Worm (Caenorhabditis elegans): ENCODE results near the gene cyn-3.

cyn-3 gene

ce11 chrV:15190903-15191302 lies 1.2 kb downstream of the cyn-3 start, which contains the start of gene Y75B12B.11 (continued):
- TF ChIP-seq sox-4 (tag; optimal IDR thresholded peaks at IDR 0.05): no peak
- peak; percentile 78 for TF ChIP-seq ztf-4 (tag; optimal IDR thresholded peaks at IDR 0.05)
- TF ChIP-seq efl-1 (optimal IDR thresholded peaks at IDR 0.05): peak; percentile 57 to 80
- peak; percentile 72 to 98 for TF ChIP-seq efl-1 (GFP tag; optimal IDR thresholded peaks at IDR 0.05 in 1 of 2)
- peak; percentile 63 for TF ChIP-seq lin-14 (GFP tag; optimal IDR thresholded peaks at IDR 0.05)
- TF ChIP-seq ces-1 (GFP tag; optimal IDR thresholded peaks at IDR 0.05): no peak
- no peak for TF ChIP-seq nhr-84 (tag; optimal IDR thresholded peaks at IDR 0.05)
- TF ChIP-seq skn-1 (tag; optimal IDR thresholded peaks at IDR 0.05): peak; percentile 67
- TF ChIP-seq nhr-77 (tag; optimal IDR thresholded peaks at IDR 0.05): peak; percentile 45
- TF ChIP-seq dpl-1 (GFP tag; optimal IDR thresholded peaks at IDR 0.05): peak; percentile 60 to 72 (median 70)
- no peak for TF ChIP-seq mab-9 (GFP tag; IDR thresholded peaks at IDR 0.05)
- no peak for TF ChIP-seq ets-5 (GFP tag; IDR thresholded peaks at IDR 0.05)
- TF ChIP-seq Y116A8C.19 (tag; optimal IDR thresholded peaks at IDR 0.05; ENCODE audit: borderline replicate concordance): no peak
- no peak for TF ChIP-seq zag-1 (tag; optimal IDR thresholded peaks at IDR 0.05)
- no peak for TF ChIP-seq egl-13 (tag; optimal IDR thresholded peaks at IDR 0.05)
- peak; percentile 87 for TF ChIP-seq nhr-71 (tag; optimal IDR thresholded peaks at IDR 0.05)
- TF ChIP-seq mef-2 (tag; optimal IDR thresholded peaks at IDR 0.05): peak; percentile 39
- peak; percentile 34 for TF ChIP-seq lin-13 (GFP tag; optimal IDR thresholded peaks at IDR 0.05)
- TF ChIP-seq mdl-1 (tag; optimal IDR thresholded peaks at IDR 0.05): peak in 1 of 2 experiments; percentile 51
- TF ChIP-seq grh-1 (GFP tag; IDR thresholded peaks at IDR 0.05): peak; percentile 43; the same call in 1 of the 2 replicates
- TF ChIP-seq nhr-11 (tag; optimal IDR thresholded peaks at IDR 0.05): no peak
- TF ChIP-seq elt-3 (tag; optimal IDR thresholded peaks at IDR 0.05): peak in 2 of 6 experiments; percentile 46 to 48
- peak; percentile 9 for TF ChIP-seq fkh-4 (tag; optimal IDR thresholded peaks at IDR 0.05; ENCODE audit: borderline replicate concordance)
- TF ChIP-seq nhr-28 (tag; optimal IDR thresholded peaks at IDR 0.05): no peak
- TF ChIP-seq xbp-1 (tag; optimal IDR thresholded peaks at IDR 0.05): peak; percentile 57
- no peak for TF ChIP-seq hlh-4 (tag; optimal IDR thresholded peaks at IDR 0.05)
- TF ChIP-seq hpl-2 (GFP tag; optimal IDR thresholded peaks at IDR 0.05): peak; percentile 11
- no peak for TF ChIP-seq ceh-8 (GFP tag; optimal IDR thresholded peaks at IDR 0.05)
- TF ChIP-seq nhr-19 (GFP tag; conservative IDR thresholded peaks at IDR 0.05): peak; percentile 71
- peak; percentile 51 for TF ChIP-seq lir-3 (tag; optimal IDR thresholded peaks at IDR 0.05; ENCODE audit: poor library complexity)
- TF ChIP-seq ceh-90 (tag; optimal IDR thresholded peaks at IDR 0.05): no peak
- TF ChIP-seq nhr-12 (tag; optimal IDR thresholded peaks at IDR 0.05): no peak
- peak; percentile 73 to 89 for TF ChIP-seq lin-35 (GFP tag; optimal IDR thresholded peaks at IDR 0.05)
- peak; percentile 34 for TF ChIP-seq F16B12.6 (tag; optimal IDR thresholded peaks at IDR 0.05)
- peak; percentile 85 for TF ChIP-seq rnt-1 (tag; optimal IDR thresholded peaks at IDR 0.05)
- peak; percentile 83 for TF ChIP-seq nhr-47 (tag; optimal IDR thresholded peaks at IDR 0.05)
- TF ChIP-seq nhr-237 (tag; optimal IDR thresholded peaks at IDR 0.05): no peak
- TF ChIP-seq fkh-8 (tag; optimal IDR thresholded peaks at IDR 0.05): peak; percentile 88
- no peak for TF ChIP-seq ceh-63 (GFP tag; optimal IDR thresholded peaks at IDR 0.05)
- TF ChIP-seq unc-30 (tag; optimal IDR thresholded peaks at IDR 0.05): no peak
- TF ChIP-seq tbx-2 (tag; optimal IDR thresholded peaks at IDR 0.05): peak; percentile 66

DNA sequence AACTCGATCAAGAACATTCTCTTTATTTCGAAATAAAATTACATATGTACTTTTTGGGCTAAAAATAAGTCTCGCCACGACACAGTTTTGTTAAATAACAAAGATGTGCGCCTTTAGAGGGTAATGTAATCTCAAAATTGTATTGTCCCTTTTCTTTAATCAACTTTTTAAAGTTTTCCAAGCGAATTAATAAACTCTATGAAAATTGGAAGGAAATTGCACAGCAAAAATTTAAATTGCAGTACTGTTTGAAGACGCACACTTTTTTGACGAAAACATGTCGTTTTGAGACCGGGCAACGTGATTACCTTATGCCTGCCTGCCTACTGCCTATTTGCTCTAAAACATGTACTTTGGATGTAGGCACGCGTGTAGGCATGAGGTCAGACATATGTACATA lies 2.2 kb downstream of the cyn-3 start:
- TF ChIP-seq tbx-2 (tag; optimal IDR thresholded peaks at IDR 0.05) (no peak), efl-3 (GFP tag; optimal IDR thresholded peaks at IDR 0.05) (no peak), unc-98 (GFP tag; IDR thresholded peaks at IDR 0.05) (no peak), fkh-4 (tag; optimal IDR thresholded peaks at IDR 0.05; ENCODE audit: borderline replicate concordance) (no peak), snpc-4 (tag; optimal IDR thresholded peaks at IDR 0.05) (no peak), pax-3 (tag; optimal IDR thresholded peaks at IDR 0.05) (no peak), ets-5 (GFP tag; IDR thresholded peaks at IDR 0.05) (no peak), unc-86 (tag; optimal IDR thresholded peaks at IDR 0.05) (no peak), skn-1 (tag; optimal IDR thresholded peaks at IDR 0.05) (no peak), egl-27 (tag; optimal IDR thresholded peaks at IDR 0.05) (no peak), ceh-88 (GFP tag; IDR thresholded peaks at IDR 0.05) (no peak), fos-1 (tag; optimal IDR thresholded peaks at IDR 0.05) (no peak), vab-15 (tag; optimal IDR thresholded peaks at IDR 0.05) (no peak), lin-14 (GFP tag; optimal IDR thresholded peaks at IDR 0.05) (no peak), hpl-2 (GFP tag; optimal IDR thresholded peaks at IDR 0.05) (no peak), lsy-2 (tag; optimal IDR thresholded peaks at IDR 0.05) (no peak), sptf-1 (tag; optimal IDR thresholded peaks at IDR 0.05) (no peak), xbp-1 (tag; optimal IDR thresholded peaks at IDR 0.05) (no peak), aly-2 (tag; optimal IDR thresholded peaks at IDR 0.05) (no peak)
